Worm (Caenorhabditis elegans) whole organism, L2 larva: ENCODE measurements around the gene rab-33.

Experiments used
- ZK546.5 ChIP-seq: sonication (generic microtip); optimal IDR thresholded peaks from 2 replicates; lab custom pipeline; 2017; ENCODE audit warnings: missing biosample characterization, missing genetic modification characterization
- egl-27 ChIP-seq: sonication (generic microtip); optimal IDR thresholded peaks from 3 replicates; lab custom pipeline; 2017; ENCODE audit warnings: missing biosample characterization, missing genetic modification reagents, missing genetic modification characterization
- lsy-2 ChIP-seq, 2 experiments: fragments of 150-350 bp in 1 of 2; sonication (generic microtip) in 1 of 2; optimal IDR thresholded peaks; 2 replicates each; lab custom pipeline; 2014 to 2017; ENCODE audit warnings: missing biosample characterization in 2 of 2, missing genetic modification characterization in 2 of 2
- sma-9 ChIP-seq, 2 experiments: fragments of 150-350 bp in 1 of 2; sonication (generic microtip) in 1 of 2; optimal IDR thresholded peaks; 2 replicates each; lab custom pipeline; 2014 to 2016; ENCODE audit warnings: missing genetic modification characterization in 2 of 2, mild to moderate bottlenecking in 1 of 2, missing biosample characterization in 1 of 2, missing compliant biosample characterization in 1 of 2, missing genetic modification reagents in 1 of 2, moderate library complexity in 1 of 2

DNA sequence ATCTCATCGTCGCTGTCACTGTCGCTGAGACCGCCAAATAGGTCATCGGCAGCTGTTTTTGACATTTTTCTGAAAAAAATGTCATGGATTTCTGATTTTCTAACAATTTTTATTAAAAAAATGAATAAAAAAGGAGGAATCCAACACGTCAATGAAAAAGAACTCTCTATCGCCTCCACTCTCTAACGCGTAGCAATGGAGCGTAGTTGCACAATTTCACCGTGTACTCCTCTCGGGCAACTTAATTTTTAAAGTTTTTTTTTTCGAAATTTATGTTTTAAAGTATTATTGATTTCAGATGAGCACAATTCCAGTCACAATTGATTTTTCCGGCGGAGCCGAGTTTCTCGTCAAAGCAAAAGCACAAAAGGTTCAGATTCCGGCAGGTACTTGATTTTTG is 1.5 kb upstream of the rab-33 start, which contains the start of the genes taf-11.3 and urm-1:
- TF ChIP-seq lsy-2 (tag; optimal IDR thresholded peaks at IDR 0.05; lab: Kevin White, UChicago): peak; percentile 54 to 90
- no peak for TF ChIP-seq ZK546.5 (tag; lab: Kevin White, UChicago)
- TF ChIP-seq egl-27 (tag; lab: Kevin White, UChicago): no peak
- peak; percentile 79 for TF ChIP-seq sma-9 (GFP tag; optimal IDR thresholded peaks at IDR 0.05; lab: Kevin White, UChicago)
- no peak for TF ChIP-seq sma-9 (tag; optimal IDR thresholded peaks at IDR 0.05; lab: Kevin White, UChicago)
